Fruit fly (Drosophila melanogaster): Measurements from ENCODE around the gene CG34135.

- TF ChIP-seq EcR (GFP tag; optimal IDR thresholded peaks at IDR 0.05), result peak in 1 of 2 experiments; percentile 21
- peak; percentile 94 for TF ChIP-seq pan (optimal IDR thresholded peaks at IDR 0.05)
- TF ChIP-seq usp (GFP tag; optimal IDR thresholded peaks at IDR 0.05), result no peak
These were observed 43.4 kb upstream of the CG34135 start for dm6 chr3R:8811323-8811936.

Data from whole organism.